Worm (Caenorhabditis elegans) whole organism, L4/young adult: ENCODE measurements around the gene tpra-1.

Experiments
- dao-5 ChIP-seq: sonication (generic microtip); optimal IDR thresholded peaks from 2 replicates; lab custom pipeline; 2016; ENCODE audit warnings: missing genotype, missing genetic modification characterization, moderate library complexity, missing compliant biosample characterization
- him-1 ChIP-seq: sonication (generic microtip); optimal IDR thresholded peaks from 2 replicates; lab custom pipeline; 2016; ENCODE audit warnings: missing genotype, missing genetic modification reagents, missing genetic modification characterization, missing compliant biosample characterization

- TF ChIP-seq him-1 (tag; lab: Kevin White, UChicago): no peak
- TF ChIP-seq dao-5: no peak
These were observed 51.7 kb downstream of the tpra-1 start for ce11 chrIV:9007947-9008346.
